Fruit fly (Drosophila melanogaster) whole organism, pupa: ENCODE data around the gene AGO2.

Source experiments
- CG34367 ChIP-seq: fragments of 200-800 bp; sonication (Bioruptor generic); optimal IDR thresholded peaks from 2 replicates; lab custom pipeline; 2018; ENCODE audit warnings: missing biosample characterization, mild to moderate bottlenecking, missing genetic modification characterization
- CG4496 ChIP-seq: fragments of 200-800 bp; sonication (Bioruptor generic); IDR thresholded peaks from 3 replicates; pipeline ENCODE4 v1.3.6; 2022; ENCODE audit warnings: missing biosample characterization, missing genetic modification characterization
- CG9948 ChIP-seq: fragments of 200-800 bp; sonication (Bioruptor generic); optimal IDR thresholded peaks from 2 replicates; lab custom pipeline; 2018; ENCODE audit warnings: missing biosample characterization, mild to moderate bottlenecking, missing genetic modification characterization, moderate library complexity
- Pif1B ChIP-seq: fragments of 200-800 bp; sonication (Bioruptor generic); optimal IDR thresholded peaks from 3 replicates; lab custom pipeline; 2016; ENCODE audit warnings: missing biosample characterization, missing genetic modification characterization

dm6 chr3L:15595175-15595724 is 41.3 kb downstream of the AGO2 start:
- TF ChIP-seq CG34367 (tag; lab: Kevin White, UChicago) (peak; percentile 16), Pif1B (GFP tag; lab: Kevin White, UChicago) (no peak), CG9948 (tag; lab: Kevin White, UChicago) (peak; percentile 2), CG4496 (GFP tag; lab: Robert Waterston, UW) (no peak)
